Fruit fly (Drosophila melanogaster): ENCODE data around the gene CG6836.

Gene CG6836

DNA sequence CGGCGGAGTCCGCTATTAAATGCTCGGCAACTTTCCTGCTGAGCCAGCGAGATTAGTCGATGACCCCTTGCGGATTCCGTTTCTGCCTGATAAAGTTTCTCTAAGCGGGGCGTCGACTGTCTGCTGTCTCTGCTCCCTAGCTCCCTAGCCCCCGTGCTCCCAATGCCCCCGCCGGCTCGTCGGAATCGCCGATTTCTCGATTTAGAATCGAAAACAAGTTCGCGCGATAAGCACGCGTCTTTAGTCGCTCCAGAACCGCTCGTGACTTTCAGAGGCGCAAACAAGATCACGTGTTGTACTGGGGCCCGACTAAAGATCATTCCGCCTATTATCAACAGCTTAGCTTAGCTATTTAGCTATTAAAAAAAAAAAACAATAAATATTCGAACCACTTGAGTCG lies 42.4 kb downstream of the CG6836 start:
- TF ChIP-seq Spps (tag; optimal IDR thresholded peaks at IDR 0.05) = no peak
- TF ChIP-seq Atf6 (GFP tag; IDR thresholded peaks at IDR 0.05) = no peak
- no peak for TF ChIP-seq CG17361 (GFP tag; IDR thresholded peaks at IDR 0.05)
- TF ChIP-seq crol (GFP tag; IDR thresholded peaks at IDR 0.05) = peak; percentile 43
- no peak for TF ChIP-seq Ets65A (GFP tag)
- TF ChIP-seq CG8359 (GFP tag; optimal IDR thresholded peaks at IDR 0.05; ENCODE audit: borderline replicate concordance) = peak; percentile 98
- no peak for TF ChIP-seq pfk (GFP tag; optimal IDR thresholded peaks at IDR 0.05)
- TF ChIP-seq Nf-YB (GFP tag; optimal IDR thresholded peaks at IDR 0.05) = no peak
- peak; percentile 6 for TF ChIP-seq CG10543 (GFP tag; optimal IDR thresholded peaks at IDR 0.05)
- no peak for TF ChIP-seq dmrt11E (tag; optimal IDR thresholded peaks at IDR 0.05)
- peak; percentile 83 for TF ChIP-seq sug (tag; optimal IDR thresholded peaks at IDR 0.05)
- peak; percentile 88 for TF ChIP-seq CG34376 (GFP tag; optimal IDR thresholded peaks at IDR 0.05)
- no peak for TF ChIP-seq CG12155 (GFP tag; optimal IDR thresholded peaks at IDR 0.05)
- peak; percentile 47 for TF ChIP-seq CG7987 (GFP tag; optimal IDR thresholded peaks at IDR 0.05)
- peak; percentile 60 for TF ChIP-seq Tbp (GFP tag; optimal IDR thresholded peaks at IDR 0.05)
- TF ChIP-seq cwo (GFP tag; optimal IDR thresholded peaks at IDR 0.05) = peak; percentile 99
- TF ChIP-seq Max (GFP tag; optimal IDR thresholded peaks at IDR 0.05) = no peak
- TF ChIP-seq CG2678 (tag; optimal IDR thresholded peaks at IDR 0.05) = peak; percentile 48
- TF ChIP-seq CG5180 (GFP tag; optimal IDR thresholded peaks at IDR 0.05) = no peak
- peak; percentile 2 for TF ChIP-seq Hmr (GFP tag; optimal IDR thresholded peaks at IDR 0.05)
- no peak for TF ChIP-seq NfI (GFP tag; optimal IDR thresholded peaks at IDR 0.05)
- TF ChIP-seq CG6689 (GFP tag; IDR thresholded peaks at IDR 0.05) = no peak
- TF ChIP-seq org-1 (GFP tag; optimal IDR thresholded peaks at IDR 0.05) = no peak
- no peak for TF ChIP-seq CG11093 (GFP tag; IDR thresholded peaks at IDR 0.05)
- no peak for TF ChIP-seq CG17385 (GFP tag; optimal IDR thresholded peaks at IDR 0.05)
- no peak for TF ChIP-seq btn (GFP tag; optimal IDR thresholded peaks at IDR 0.05)
- TF ChIP-seq Awh (GFP tag; IDR thresholded peaks at IDR 0.05) = no peak

DNA sequence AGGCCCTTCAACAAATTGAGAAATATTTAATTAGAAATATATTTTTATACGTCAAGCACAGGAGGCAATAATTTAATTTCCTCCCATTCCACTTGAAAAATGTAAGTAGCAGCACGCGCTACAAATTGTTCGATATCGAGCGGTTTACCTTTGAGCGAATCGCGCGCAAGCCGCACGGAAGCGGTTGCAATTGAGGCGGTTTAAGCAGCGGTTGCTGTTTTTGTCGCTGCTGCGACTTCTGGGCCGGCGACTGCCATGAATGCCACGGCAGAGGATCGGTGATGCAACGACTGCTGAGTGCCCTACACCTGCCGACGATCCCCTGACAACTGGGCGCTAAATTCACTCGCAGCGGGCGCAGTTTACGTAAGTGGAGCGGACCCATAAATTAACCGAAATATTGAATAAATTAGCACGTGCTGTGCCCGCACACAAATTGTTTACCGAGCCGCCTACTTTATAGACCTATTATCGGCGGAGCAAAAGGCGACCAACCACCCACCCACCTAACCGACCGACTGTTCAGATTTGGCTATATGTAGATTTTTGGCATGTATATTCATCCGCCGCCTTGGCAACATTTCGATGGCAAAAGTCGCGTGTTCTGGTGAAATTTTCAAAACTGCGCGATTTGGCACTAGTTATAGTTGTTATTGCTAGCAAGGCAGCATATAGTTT lies 43.3 kb downstream of the CG6836 start:
- TF ChIP-seq CG3995 (GFP tag; optimal IDR thresholded peaks at IDR 0.05) (peak; percentile 7), vvl (GFP tag; IDR thresholded peaks at IDR 0.05) (peak; percentile 54; the same call in 1 of the 2 replicates), stc (GFP tag; IDR thresholded peaks at IDR 0.05) (0 out of 2 replicates have a peak, but pooled peaks have one; percentile 29), CG12299 (tag; optimal IDR thresholded peaks at IDR 0.05) (no peak), CTCF (GFP tag; optimal IDR thresholded peaks at IDR 0.05) (no peak), klu (GFP tag; IDR thresholded peaks at IDR 0.05) (no peak), hkb (optimal IDR thresholded peaks at IDR 0.05) (no peak), hkb (GFP tag; IDR thresholded peaks at IDR 0.05) (0 out of 2 replicates have a peak, but pooled peaks have one; percentile 28), sens (GFP tag) (peak; percentile 2), gce (GFP tag; IDR thresholded peaks at IDR 0.05) (0 out of 3 replicates have a peak, but pooled peaks have one; percentile 22), Ets65A (GFP tag) (peak; percentile 58), inv (GFP tag; IDR thresholded peaks at IDR 0.05; ENCODE audit: partially characterized antibody) (no peak), CG15696 (tag; optimal IDR thresholded peaks at IDR 0.05) (no peak), sr (GFP tag; IDR thresholded peaks at IDR 0.05) (peak; percentile 73), CG34422 (GFP tag; IDR thresholded peaks at IDR 0.05) (0 out of 3 replicates have a peak, but pooled peaks have one; percentile 26), CG16813 (GFP tag; IDR thresholded peaks at IDR 0.05; ENCODE audit: partially characterized antibody) (0 out of 3 replicates have a peak, but pooled peaks have one; percentile 24), Med (GFP tag) (peak; percentile 57), Bgb (GFP tag; IDR thresholded peaks at IDR 0.05; ENCODE audit: partially characterized antibody) (0 out of 2 replicates have a peak, but pooled peaks have one; percentile 17), CG10274 (GFP tag; optimal IDR thresholded peaks at IDR 0.05) (peak; percentile 44), CG5953 (GFP tag; IDR thresholded peaks at IDR 0.05) (0 out of 2 replicates have a peak, but pooled peaks have one; percentile 9), nerfin-1 (tag; optimal IDR thresholded peaks at IDR 0.05) (no peak), CG34224 (GFP tag; IDR thresholded peaks at IDR 0.05; ENCODE audit: partially characterized antibody) (peak; percentile 28; the same call in 1 of the 3 replicates), Pdp1 (GFP tag; optimal IDR thresholded peaks at IDR 0.05) (peak in 1 of 2 experiments; percentile 73), CG17612 (GFP tag; IDR thresholded peaks at IDR 0.05) (peak; percentile 15; the same call in 1 of the 2 replicates)
